Fruit fly (Drosophila melanogaster) whole organism, embryonic: ENCODE results near the gene CG34028.
A peak's percentile ranks its signal among the peaks of the same experiment; 100 is the strongest.

Experiments
- Abd-B ChIP-seq: fragments of 200-800 bp; sonication (Bioruptor generic); optimal IDR thresholded peaks from 2 replicates; lab custom pipeline; 2018; ENCODE audit warnings: missing biosample characterization, mild to moderate bottlenecking, missing genetic modification characterization, moderate library complexity
- CG10274 ChIP-seq: fragments of 200-800 bp; sonication (Bioruptor generic); optimal IDR thresholded peaks from 3 replicates; lab custom pipeline; 2017; ENCODE audit warnings: missing biosample characterization, mild to moderate bottlenecking, missing genetic modification characterization
- CG12299 ChIP-seq: fragments of 200-800 bp; sonication (Bioruptor generic); optimal IDR thresholded peaks from 2 replicates; lab custom pipeline; 2018; ENCODE audit warnings: missing biosample characterization, mild to moderate bottlenecking, missing genetic modification characterization
- CG12391 ChIP-seq: fragments of 200-800 bp; sonication (Bioruptor generic); optimal IDR thresholded peaks from 3 replicates; lab custom pipeline; 2018; ENCODE audit warnings: missing biosample characterization, mild to moderate bottlenecking, missing genetic modification characterization, moderate library complexity
- CG12942 ChIP-seq: fragments of 200-800 bp; sonication (Bioruptor generic); optimal IDR thresholded peaks from 3 replicates; lab custom pipeline; 2016; ENCODE audit warnings: missing biosample characterization, missing genetic modification characterization
- CG13287 ChIP-seq: fragments of 200-800 bp; sonication (Bioruptor generic); IDR thresholded peaks from 2 replicates; pipeline ENCODE4 v1.3.6; 2022; ENCODE audit warnings: missing biosample characterization, missing genetic modification characterization; ENCODE audit not compliant: partially characterized antibody
- CG17385 ChIP-seq: fragments of 200-800 bp; sonication (Bioruptor generic); optimal IDR thresholded peaks from 3 replicates; lab custom pipeline; 2018; ENCODE audit warnings: missing biosample characterization, mild to moderate bottlenecking, missing genetic modification characterization
- CG18599 ChIP-seq: fragments of 200-800 bp; sonication (Bioruptor generic); optimal IDR thresholded peaks from 3 replicates; lab custom pipeline; 2017; ENCODE audit warnings: missing biosample characterization, missing genetic modification characterization, mild to moderate bottlenecking, moderate library complexity, missing genetic modification reagents
- CG2120 ChIP-seq: fragments of 200-800 bp; sonication (Bioruptor generic); optimal IDR thresholded peaks from 3 replicates; lab custom pipeline; 2016; ENCODE audit warnings: missing biosample characterization, missing genetic modification characterization
- CG33213 ChIP-seq: fragments of 200-800 bp; sonication (Bioruptor generic); optimal IDR thresholded peaks from 3 replicates; lab custom pipeline; 2016; ENCODE audit warnings: missing biosample characterization, missing genetic modification characterization
- CG3726 ChIP-seq: fragments of 200-800 bp; sonication (Bioruptor generic); IDR thresholded peaks from 3 replicates; pipeline ENCODE4, ENCODE4 v1.3.6; 2022; ENCODE audit warnings: missing biosample characterization, missing genetic modification characterization
- CG4617 ChIP-seq: fragments of 200-800 bp; sonication (Bioruptor generic); optimal IDR thresholded peaks from 3 replicates; lab custom pipeline; 2016; ENCODE audit warnings: missing biosample characterization, missing genetic modification characterization, borderline replicate concordance
- CG4707 ChIP-seq: fragments of 200-800 bp; sonication (Bioruptor generic); optimal IDR thresholded peaks from 2 replicates; lab custom pipeline; 2018; ENCODE audit warnings: missing biosample characterization, mild to moderate bottlenecking, missing genetic modification characterization, moderate library complexity
- CG7963 ChIP-seq: fragments of 200-800 bp; sonication (Bioruptor generic); IDR thresholded peaks from 3 replicates; pipeline ENCODE4 v1.3.6; 2022; ENCODE audit warnings: missing biosample characterization, missing genetic modification characterization; ENCODE audit not compliant: partially characterized antibody
- CG8924 ChIP-seq: fragments of 200-800 bp; optimal IDR thresholded peaks from 3 replicates; lab custom pipeline; 2019; ENCODE audit warnings: missing biosample characterization, mild to moderate bottlenecking, missing genetic modification characterization, moderate library complexity
- Chrac-16 ChIP-seq: fragments of 200-800 bp; sonication (Bioruptor generic); optimal IDR thresholded peaks from 3 replicates; lab custom pipeline; 2016; ENCODE audit warnings: missing biosample characterization, missing genetic modification characterization
- Dbx ChIP-seq: fragments of 200-800 bp; sonication (Bioruptor generic); IDR thresholded peaks from 3 replicates; pipeline ENCODE4 v1.3.6; 2022; ENCODE audit warnings: missing biosample characterization, missing genetic modification characterization
- Dll ChIP-seq: fragments of 200-800 bp; sonication (Bioruptor generic); IDR thresholded peaks from 4 replicates; pipeline ENCODE4 v1.3.6; 2022; ENCODE audit warnings: missing biosample characterization, missing genetic modification characterization; ENCODE audit not compliant: partially characterized antibody
- Doc3 ChIP-seq: fragments of 200-800 bp; sonication (Bioruptor generic); IDR thresholded peaks from 3 replicates; pipeline ENCODE4 v1.3.6; 2022; ENCODE audit warnings: missing biosample characterization, missing genetic modification characterization; ENCODE audit not compliant: partially characterized antibody
- Drgx ChIP-seq: fragments of 200-800 bp; sonication (Bioruptor generic); IDR thresholded peaks from 2 replicates; pipeline ENCODE4 v1.3.6; 2022; ENCODE audit warnings: missing biosample characterization, missing genetic modification characterization
- GATAe ChIP-seq: fragments of 200-800 bp; sonication (Bioruptor generic); conservative IDR thresholded peaks from 2 replicates; pipeline ENCODE4 v1.3.6; 2022; ENCODE audit warnings: missing biosample characterization, missing genetic modification characterization
- HLH3B ChIP-seq: fragments of 200-800 bp; sonication (Bioruptor generic); IDR thresholded peaks from 2 replicates; pipeline ENCODE4 v1.3.6; 2022; ENCODE audit warnings: missing biosample characterization, missing genetic modification characterization
- Hsf ChIP-seq: fragments of 200-800 bp; sonication (Bioruptor generic); optimal IDR thresholded peaks from 3 replicates; lab custom pipeline; 2016; ENCODE audit warnings: missing biosample characterization, missing genetic modification characterization
- Kr ChIP-seq: fragments of 200-800 bp; sonication (Bioruptor generic); optimal IDR thresholded peaks from 2 replicates; lab custom pipeline; 2017; ENCODE audit warnings: missing biosample characterization, mild to moderate bottlenecking, missing genetic modification characterization
- Max ChIP-seq: fragments of 200-800 bp; sonication (Bioruptor generic); optimal IDR thresholded peaks from 2 replicates; lab custom pipeline; 2016; ENCODE audit warnings: missing biosample characterization, mild to moderate bottlenecking, missing genetic modification characterization
- NC2β ChIP-seq: fragments of 200-800 bp; sonication (Bioruptor generic); optimal IDR thresholded peaks from 2 replicates; lab custom pipeline; 2016; ENCODE audit warnings: missing biosample characterization, missing genetic modification characterization
- Oaz ChIP-seq: fragments of 200-800 bp; sonication (Bioruptor generic); IDR thresholded peaks from 2 replicates; pipeline ENCODE4 v1.3.6; 2022; ENCODE audit warnings: missing biosample characterization, missing genetic modification characterization
- Optix ChIP-seq: fragments of 200-800 bp; sonication (Bioruptor generic); IDR thresholded peaks from 3 replicates; pipeline ENCODE4 v1.3.6; 2022; ENCODE audit warnings: missing biosample characterization, missing genetic modification characterization
- Side ChIP-seq: fragments of 200-800 bp; sonication (Bioruptor generic); optimal IDR thresholded peaks from 2 replicates; lab custom pipeline; 2016; ENCODE audit warnings: missing biosample characterization, missing genetic modification characterization
- Sin3A ChIP-seq: fragments of >200 bp; optimal IDR thresholded peaks from 2 replicates; lab custom pipeline; 2018
- az2 ChIP-seq: fragments of 200-800 bp; sonication (Bioruptor generic); optimal IDR thresholded peaks from 3 replicates; lab custom pipeline; 2016; ENCODE audit warnings: missing biosample characterization, missing genetic modification characterization
- ci ChIP-seq: fragments of 200-800 bp; sonication (Bioruptor generic); IDR thresholded peaks from 3 replicates; pipeline ENCODE4 v1.3.6; 2022; ENCODE audit warnings: missing biosample characterization, missing genetic modification characterization
- dysf ChIP-seq: fragments of 200-800 bp; sonication (Bioruptor generic); IDR thresholded peaks from 3 replicates; pipeline ENCODE4 v1.3.6; 2022; ENCODE audit warnings: missing biosample characterization, missing genetic modification characterization
- fu2 ChIP-seq: fragments of 200-800 bp; sonication (Bioruptor generic); optimal IDR thresholded peaks from 2 replicates; lab custom pipeline; 2016; ENCODE audit warnings: missing biosample characterization, missing genetic modification characterization
- gce ChIP-seq: fragments of 200-800 bp; sonication (Bioruptor generic); IDR thresholded peaks from 3 replicates; pipeline ENCODE4 v1.3.6; 2022; ENCODE audit warnings: missing biosample characterization, missing genetic modification characterization
- gem ChIP-seq: fragments of 200-800 bp; sonication (Bioruptor generic); optimal IDR thresholded peaks from 2 replicates; lab custom pipeline; 2019; ENCODE audit warnings: missing biosample characterization, mild to moderate bottlenecking, missing genetic modification characterization, moderate library complexity
- gro ChIP-seq: fragments of 200-800 bp; sonication (Bioruptor generic); optimal IDR thresholded peaks from 2 replicates; lab custom pipeline; 2016; ENCODE audit warnings: missing biosample characterization, missing genetic modification characterization
- hbn ChIP-seq: fragments of 200-800 bp; sonication (Bioruptor generic); IDR thresholded peaks from 2 replicates; pipeline ENCODE4 v1.3.6; 2022; ENCODE audit warnings: missing biosample characterization, missing genetic modification characterization; ENCODE audit not compliant: partially characterized antibody
- lola ChIP-seq, 3 experiments: fragments of >200 bp in 2 of 3; fragments of 200-800 bp in 1 of 3; sonication (Bioruptor generic) in 1 of 3; optimal IDR thresholded peaks; 2 replicates each; lab custom pipeline; 2017 to 2019; ENCODE audit warnings: missing biosample characterization in 3 of 3, missing genetic modification characterization in 3 of 3, mild to moderate bottlenecking in 1 of 3, moderate library complexity in 1 of 3
- maf-S ChIP-seq: fragments of 200-800 bp; sonication (Bioruptor generic); optimal IDR thresholded peaks from 2 replicates; lab custom pipeline; 2016; ENCODE audit warnings: missing biosample characterization, missing genetic modification characterization
- nau ChIP-seq: fragments of 200-800 bp; sonication (Bioruptor generic); optimal IDR thresholded peaks from 3 replicates; lab custom pipeline; 2017; ENCODE audit warnings: missing biosample characterization, mild to moderate bottlenecking, missing genetic modification characterization, missing genetic modification reagents
- oc ChIP-seq: fragments of 200-800 bp; sonication (Bioruptor generic); optimal IDR thresholded peaks from 2 replicates; lab custom pipeline; 2018; ENCODE audit warnings: missing biosample characterization, mild to moderate bottlenecking, missing genetic modification characterization, moderate library complexity
- onecut ChIP-seq: fragments of 200-800 bp; sonication (Bioruptor generic); IDR thresholded peaks from 2 replicates; pipeline ENCODE4 v1.3.6; 2022; ENCODE audit warnings: missing biosample characterization, missing genetic modification characterization
- pita ChIP-seq: fragments of 200-800 bp; sonication (Bioruptor generic); optimal IDR thresholded peaks from 2 replicates; lab custom pipeline; 2017; ENCODE audit warnings: missing biosample characterization, mild to moderate bottlenecking, missing genetic modification characterization
- pnt ChIP-seq: fragments of 200-800 bp; sonication (Bioruptor generic); optimal IDR thresholded peaks from 3 replicates; lab custom pipeline; 2016; ENCODE audit warnings: missing biosample characterization, missing genetic modification characterization
- pros ChIP-seq: fragments of 200-800 bp; sonication (Bioruptor generic); optimal IDR thresholded peaks from 3 replicates; lab custom pipeline; 2019; ENCODE audit warnings: missing biosample characterization, mild to moderate bottlenecking, missing genetic modification characterization, moderate library complexity
- sens ChIP-seq: fragments of 200-800 bp; sonication (Bioruptor generic); peaks from one replicate; lab custom pipeline; 2016; ENCODE audit warnings: missing biosample characterization, missing genetic modification characterization
- sim ChIP-seq: fragments of 200-800 bp; sonication (Bioruptor generic); IDR thresholded peaks from 2 replicates; pipeline ENCODE4 v1.3.6; 2022; ENCODE audit warnings: missing biosample characterization, missing genetic modification characterization
- slp2 ChIP-seq: fragments of 200-800 bp; sonication (Bioruptor generic); optimal IDR thresholded peaks from 2 replicates; lab custom pipeline; 2016; ENCODE audit warnings: missing biosample characterization, missing genetic modification characterization
- trem ChIP-seq: fragments of 200-800 bp; optimal IDR thresholded peaks from 3 replicates; lab custom pipeline; 2019; ENCODE audit warnings: missing biosample characterization, mild to moderate bottlenecking, missing genetic modification characterization, moderate library complexity
- vnd ChIP-seq: fragments of 200-800 bp; sonication (Bioruptor generic); IDR thresholded peaks from 3 replicates; pipeline ENCODE4 v1.3.6; 2022; ENCODE audit warnings: missing biosample characterization, missing genetic modification characterization; ENCODE audit not compliant: partially characterized antibody
- wdn ChIP-seq: fragments of 200-800 bp; sonication (Bioruptor generic); IDR thresholded peaks from 2 replicates; pipeline ENCODE4 v1.3.6; 2022; ENCODE audit warnings: missing biosample characterization, missing genetic modification characterization

The CG34028 gene

dm6 chrX:9497123-9497522, 14.2 kb upstream of the CG34028 start (continued):
- TF ChIP-seq Kr (GFP tag; lab: Kevin White, UChicago) (no peak), pros (GFP tag; lab: Kevin White, UChicago) (peak; percentile 72), Chrac-16 (no peak), dysf (GFP tag; lab: Robert Waterston, UW) (no peak), CG33213 (GFP tag; lab: Kevin White, UChicago) (no peak), CG8924 (peak; percentile 17), CG17385 (GFP tag; lab: Kevin White, UChicago) (peak; percentile 91), Hsf (GFP tag; lab: Kevin White, UChicago) (no peak), nau (GFP tag; lab: Kevin White, UChicago) (no peak), gro (no peak), trem (tag; lab: Kevin White, UChicago) (no peak), hbn (0 out of 2 replicates have a peak, but pooled peaks have one; percentile 14), fu2 (no peak), NC2β (GFP tag; lab: Kevin White, UChicago) (no peak), gem (tag; lab: Kevin White, UChicago) (no peak), vnd (GFP tag; lab: Robert Waterston, UW) (no peak), Dll (GFP tag; lab: Robert Waterston, UW) (0 out of 4 replicates have a peak, but pooled peaks have one; percentile 17), maf-S (GFP tag; lab: Kevin White, UChicago) (no peak), Max (GFP tag; lab: Kevin White, UChicago) (no peak), GATAe (GFP tag; lab: Robert Waterston, UW) (no peak), Side (no peak), pnt (no peak), Dbx (GFP tag; lab: Robert Waterston, UW) (no peak), Abd-B (GFP tag; lab: Kevin White, UChicago) (no peak), sens (GFP tag; lab: Kevin White, UChicago) (peak; percentile 76), CG12942 (GFP tag; lab: Kevin White, UChicago) (no peak), wdn (GFP tag; lab: Robert Waterston, UW) (no peak), gce (no peak), HLH3B (GFP tag; lab: Robert Waterston, UW) (no peak), onecut (no peak), slp2 (GFP tag; lab: Kevin White, UChicago) (no peak), Optix (GFP tag; lab: Robert Waterston, UW) (no peak), CG12391 (tag; lab: Kevin White, UChicago) (no peak), CG13287 (GFP tag; lab: Robert Waterston, UW) (no peak), CG10274 (GFP tag; lab: Kevin White, UChicago) (no peak), CG4707 (GFP tag; lab: Kevin White, UChicago) (no peak), CG2120 (no peak), ci (no peak), CG7963 (GFP tag; lab: Robert Waterston, UW) (no peak), CG12299 (tag; lab: Kevin White, UChicago) (no peak), Sin3A (no peak), CG4617 (GFP tag; lab: Kevin White, UChicago) (no peak), oc (peak; percentile 64), lola (GFP tag; optimal IDR thresholded peaks at IDR 0.05; lab: Kevin White, UChicago) (no peak), sim (GFP tag; lab: Robert Waterston, UW) (no peak), pita (GFP tag; lab: Kevin White, UChicago) (no peak), CG3726 (no peak), CG18599 (GFP tag; lab: Kevin White, UChicago) (no peak), Drgx (GFP tag; lab: Robert Waterston, UW) (no peak), az2 (no peak), Oaz (no peak), Doc3 (GFP tag; lab: Robert Waterston, UW) (no peak)
